Worm (Caenorhabditis elegans): ENCODE results near the gene C02F5.10.

DNA sequence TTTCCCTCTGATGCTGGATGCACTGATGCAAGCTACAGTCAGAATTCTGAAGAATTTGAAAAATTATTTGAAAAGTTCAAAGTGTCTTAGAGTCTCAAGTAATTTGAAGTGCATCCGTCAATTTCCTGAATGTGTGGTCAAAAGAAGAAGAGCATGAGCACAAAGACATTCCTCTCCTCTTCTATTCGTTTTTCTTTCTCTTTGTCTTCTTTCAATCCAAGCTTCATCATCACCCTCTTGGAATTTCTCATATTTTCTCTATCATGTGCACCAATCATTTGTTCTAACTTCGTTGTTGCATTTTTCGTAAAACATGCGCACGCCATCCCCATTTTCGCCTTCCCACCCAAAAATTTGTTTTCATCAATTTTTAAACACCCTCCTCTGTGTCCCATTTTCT is 36.7 kb upstream of the C02F5.10 start:
- TF ChIP-seq nhr-11 (tag; optimal IDR thresholded peaks at IDR 0.05) (no peak), pqm-1 (tag; optimal IDR thresholded peaks at IDR 0.05) (no peak), zip-4 (GFP tag; optimal IDR thresholded peaks at IDR 0.05) (no peak), ztf-11 (tag; optimal IDR thresholded peaks at IDR 0.05) (no peak), nhr-90 (tag; optimal IDR thresholded peaks at IDR 0.05; ENCODE audit: poor library complexity) (no peak), ceh-90 (tag; optimal IDR thresholded peaks at IDR 0.05) (no peak), unc-62 (GFP tag; optimal IDR thresholded peaks at IDR 0.05) (no peak), ama-1 (optimal IDR thresholded peaks at IDR 0.05) (no peak), mep-1 (tag; optimal IDR thresholded peaks at IDR 0.05) (no peak), lin-15B (tag; optimal IDR thresholded peaks at IDR 0.05) (no peak), ces-1 (GFP tag; optimal IDR thresholded peaks at IDR 0.05) (no peak)

Data from whole organism, L1 larva.